Fruit fly (Drosophila melanogaster): ENCODE results near the gene Cpr76Ba.

Cpr76Ba gene

dm6 chr3L:19518232-19518631 is at the start of gene Cpr76Ba:
TSS of gene Cpr76Ba (minus strand) at chr3L:19518332.
- no peak for TF ChIP-seq Clk (GFP tag; optimal IDR thresholded peaks at IDR 0.05)
- no peak for TF ChIP-seq CG7045 (GFP tag; optimal IDR thresholded peaks at IDR 0.05)
- TF ChIP-seq CG7101 (tag; optimal IDR thresholded peaks at IDR 0.05): no peak
- no peak for TF ChIP-seq pad (GFP tag; optimal IDR thresholded peaks at IDR 0.05)
- TF ChIP-seq CG11617 (GFP tag; optimal IDR thresholded peaks at IDR 0.05): no peak
- no peak for TF ChIP-seq CG33017 (tag; optimal IDR thresholded peaks at IDR 0.05)
- TF ChIP-seq bab1 (GFP tag; optimal IDR thresholded peaks at IDR 0.05): no peak
- no peak for TF ChIP-seq Mnt (GFP tag; optimal IDR thresholded peaks at IDR 0.05)
- no peak for TF ChIP-seq tj (GFP tag; optimal IDR thresholded peaks at IDR 0.05)
- TF ChIP-seq cnc (optimal IDR thresholded peaks at IDR 0.05): no peak
- no peak for TF ChIP-seq Crg-1 (GFP tag; optimal IDR thresholded peaks at IDR 0.05)
- no peak for TF ChIP-seq Hr96 (GFP tag; optimal IDR thresholded peaks at IDR 0.05)
- no peak for TF ChIP-seq CG5204 (GFP tag; optimal IDR thresholded peaks at IDR 0.05)
- TF ChIP-seq toe (GFP tag; optimal IDR thresholded peaks at IDR 0.05): no peak

- no peak for TF ChIP-seq Mnt (GFP tag; optimal IDR thresholded peaks at IDR 0.05)
- no peak for TF ChIP-seq cic (GFP tag; optimal IDR thresholded peaks at IDR 0.05)
- TF ChIP-seq Hr96 (GFP tag; optimal IDR thresholded peaks at IDR 0.05): no peak
- no peak for TF ChIP-seq ovo (GFP tag; optimal IDR thresholded peaks at IDR 0.05)
- no peak for TF ChIP-seq CG12768 (GFP tag; optimal IDR thresholded peaks at IDR 0.05)
- no peak for TF ChIP-seq CG14711 (tag; optimal IDR thresholded peaks at IDR 0.05)
- TF ChIP-seq CG5204 (GFP tag; optimal IDR thresholded peaks at IDR 0.05): no peak
- no peak for TF ChIP-seq pad (GFP tag; optimal IDR thresholded peaks at IDR 0.05)
- no peak for TF ChIP-seq bab1 (GFP tag; optimal IDR thresholded peaks at IDR 0.05)
- no peak for TF ChIP-seq Crg-1 (GFP tag; optimal IDR thresholded peaks at IDR 0.05)
- no peak for TF ChIP-seq CG7101 (tag; optimal IDR thresholded peaks at IDR 0.05)
- no peak for TF ChIP-seq CG11617 (GFP tag; optimal IDR thresholded peaks at IDR 0.05)
- no peak for TF ChIP-seq CG1620 (GFP tag; optimal IDR thresholded peaks at IDR 0.05)
These were observed 48.0 kb upstream of the Cpr76Ba start for dm6 chr3L:19566127-19566526.

DNA sequence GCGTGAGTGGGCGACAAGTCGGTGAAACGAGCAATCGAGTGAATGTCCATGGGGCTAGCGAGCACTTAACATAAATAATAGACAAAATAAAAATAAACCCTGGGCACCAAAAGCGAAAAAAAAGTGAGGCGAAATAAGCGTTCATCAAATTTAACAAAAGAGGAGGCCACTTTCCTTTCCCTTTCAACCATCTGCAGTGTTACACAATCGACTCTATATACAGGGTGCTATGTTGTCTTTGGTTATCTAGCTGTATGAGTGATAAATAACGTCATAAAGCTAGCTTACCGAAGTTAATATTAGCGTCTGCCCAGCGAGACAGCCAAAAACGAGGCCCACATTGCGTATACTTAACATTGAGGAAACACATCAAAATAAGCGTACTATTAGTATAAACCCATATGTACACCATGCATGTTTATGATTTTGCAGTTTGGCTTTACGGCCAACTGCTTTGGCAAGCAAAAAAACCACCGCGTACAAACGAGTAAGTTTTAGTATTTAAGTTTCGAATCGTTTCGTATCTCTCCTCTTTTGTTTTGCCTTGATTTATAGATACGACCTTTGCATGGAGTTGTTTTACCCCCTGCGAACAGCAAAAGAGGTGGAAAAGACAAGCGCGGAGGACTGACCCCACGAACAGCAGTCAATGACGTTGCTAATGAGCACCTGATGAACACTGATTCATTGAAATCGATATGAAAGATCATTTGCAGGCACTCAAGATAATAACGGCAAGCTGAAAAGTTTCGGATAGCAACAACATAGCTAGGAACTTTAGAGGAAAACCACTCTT is 47.0 kb upstream of the Cpr76Ba start:
- TF ChIP-seq bab1 (GFP tag; optimal IDR thresholded peaks at IDR 0.05) (no peak), cnc (optimal IDR thresholded peaks at IDR 0.05) (no peak), CG33017 (tag; optimal IDR thresholded peaks at IDR 0.05) (no peak), CG1620 (GFP tag; optimal IDR thresholded peaks at IDR 0.05) (no peak), CG12768 (GFP tag; optimal IDR thresholded peaks at IDR 0.05) (no peak), pad (GFP tag; optimal IDR thresholded peaks at IDR 0.05) (no peak), kay (GFP tag; ENCODE audit: borderline replicate concordance) (no peak), CG7101 (tag; optimal IDR thresholded peaks at IDR 0.05) (no peak)

DNA sequence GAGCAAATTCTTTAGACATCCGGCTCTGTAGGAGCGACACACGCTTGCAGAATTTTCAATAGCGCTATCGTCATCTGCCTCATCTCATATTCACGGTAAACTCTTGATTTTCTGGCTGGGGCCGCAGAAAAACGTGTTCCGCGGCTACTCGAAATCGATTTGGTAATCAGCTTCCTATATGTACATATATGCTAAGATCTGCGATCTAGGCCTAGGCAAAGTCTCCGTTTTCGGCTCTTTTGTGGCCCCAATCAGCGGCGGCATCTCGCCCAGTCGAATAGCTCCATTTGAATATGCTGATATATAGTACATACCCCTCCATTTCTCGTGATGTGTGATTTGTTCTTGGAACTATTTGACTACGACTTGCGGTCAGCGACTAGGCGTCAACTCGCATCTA is 44.9 kb upstream of the Cpr76Ba start:
- TF ChIP-seq CG7045 (GFP tag; optimal IDR thresholded peaks at IDR 0.05): no peak
- no peak for TF ChIP-seq bab1 (GFP tag; optimal IDR thresholded peaks at IDR 0.05)
- TF ChIP-seq tj (GFP tag; optimal IDR thresholded peaks at IDR 0.05): no peak
- TF ChIP-seq cic (GFP tag; optimal IDR thresholded peaks at IDR 0.05): no peak
- no peak for TF ChIP-seq Hr96 (GFP tag; optimal IDR thresholded peaks at IDR 0.05)
- no peak for TF ChIP-seq Clk (GFP tag; optimal IDR thresholded peaks at IDR 0.05)
- no peak for TF ChIP-seq ovo (GFP tag; optimal IDR thresholded peaks at IDR 0.05)
- TF ChIP-seq cnc (optimal IDR thresholded peaks at IDR 0.05): no peak
- TF ChIP-seq CG12768 (GFP tag; optimal IDR thresholded peaks at IDR 0.05): no peak
- TF ChIP-seq CG7101 (tag; optimal IDR thresholded peaks at IDR 0.05): no peak
- no peak for TF ChIP-seq CG5204 (GFP tag; optimal IDR thresholded peaks at IDR 0.05)
- TF ChIP-seq CG1620 (GFP tag; optimal IDR thresholded peaks at IDR 0.05): no peak
- TF ChIP-seq Crg-1 (GFP tag; optimal IDR thresholded peaks at IDR 0.05): no peak
- TF ChIP-seq kay (GFP tag; ENCODE audit: borderline replicate concordance): no peak
- no peak for TF ChIP-seq pad (GFP tag; optimal IDR thresholded peaks at IDR 0.05)
- TF ChIP-seq CG33017 (tag; optimal IDR thresholded peaks at IDR 0.05): no peak

DNA sequence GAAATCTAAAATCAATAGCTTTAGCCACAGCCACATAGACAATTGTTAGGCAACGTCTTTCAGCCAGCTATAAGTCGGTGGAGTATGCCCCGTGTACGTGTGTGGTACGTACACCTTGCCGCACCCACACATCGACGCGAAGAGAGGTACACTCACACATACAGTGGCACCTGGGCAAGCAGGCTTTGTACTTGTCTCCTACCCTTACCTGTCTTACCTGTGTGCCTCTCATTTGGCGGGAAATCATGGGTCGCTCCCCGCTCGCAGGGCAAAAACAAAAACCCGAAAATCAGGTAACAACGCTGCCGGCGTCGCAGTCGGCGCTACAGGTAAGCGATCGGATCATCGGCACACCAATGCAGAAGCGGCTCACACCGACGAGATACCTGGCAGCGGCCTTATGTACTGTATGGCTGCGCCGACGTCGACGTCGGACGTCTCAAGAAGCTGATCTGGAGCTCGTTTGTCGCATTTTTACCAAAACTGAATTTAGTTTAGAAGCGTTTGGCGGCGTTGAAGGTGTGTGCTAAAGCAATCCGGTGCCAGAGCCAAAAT is 44.1 kb upstream of the Cpr76Ba start:
- no peak for TF ChIP-seq CG14711 (tag; optimal IDR thresholded peaks at IDR 0.05)

DNA sequence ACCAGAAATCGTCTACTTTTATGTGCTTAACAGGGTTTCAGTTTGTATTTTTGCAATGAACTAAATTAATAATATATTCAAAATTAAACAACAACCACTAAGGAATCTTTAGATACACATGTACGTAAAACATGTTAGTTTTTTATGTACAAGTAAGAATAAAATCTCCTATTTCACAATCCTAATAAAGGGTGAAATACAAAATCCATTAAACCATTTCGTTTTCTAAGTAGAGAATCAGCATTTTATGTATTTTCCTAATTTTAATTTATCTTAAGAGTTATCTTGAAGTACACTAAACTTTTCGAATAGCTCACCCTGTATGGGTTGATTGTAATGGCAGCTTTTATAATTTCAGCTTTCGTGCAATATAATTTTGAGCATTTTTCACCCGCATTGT is 43.6 kb upstream of the Cpr76Ba start:
- TF ChIP-seq Clk (GFP tag; optimal IDR thresholded peaks at IDR 0.05) (no peak), CG5204 (GFP tag; optimal IDR thresholded peaks at IDR 0.05) (peak; percentile 25)

DNA sequence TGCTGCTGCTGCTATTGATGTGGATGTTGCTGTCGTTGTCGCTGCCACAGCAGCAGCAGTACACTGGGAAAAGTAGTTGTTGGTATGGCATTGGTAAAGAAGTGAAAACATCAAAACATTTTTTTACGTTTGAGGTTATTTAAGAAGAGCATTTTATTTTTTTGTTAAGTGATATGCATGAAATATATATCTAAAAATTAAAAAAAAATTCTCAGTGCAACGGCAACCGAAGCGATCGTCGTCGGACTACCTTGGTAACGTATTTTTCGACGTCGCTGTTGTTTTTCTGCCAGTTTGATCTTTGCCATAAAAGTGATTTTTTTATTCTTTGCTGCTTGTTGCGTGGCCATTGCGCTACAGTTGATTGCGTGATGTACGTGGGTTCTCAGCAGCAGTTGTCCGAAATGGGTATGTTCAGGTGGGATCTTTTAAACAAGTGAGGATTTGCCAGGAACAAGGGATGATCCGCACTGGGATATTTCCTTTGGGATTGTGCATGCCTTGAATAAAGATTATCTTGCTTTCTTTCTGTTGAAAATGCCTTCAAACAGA is 42.6 kb upstream of the Cpr76Ba start:
- TF ChIP-seq CG12768 (GFP tag; optimal IDR thresholded peaks at IDR 0.05) (no peak), CG7101 (tag; optimal IDR thresholded peaks at IDR 0.05) (peak; percentile 33), CG14711 (tag; optimal IDR thresholded peaks at IDR 0.05) (peak; percentile 28), CG5204 (GFP tag; optimal IDR thresholded peaks at IDR 0.05) (peak; percentile 50), CG7045 (GFP tag; optimal IDR thresholded peaks at IDR 0.05) (peak; percentile 57)
